Worm (Caenorhabditis elegans) whole organism, L3 larva: ENCODE results near the gene ztf-31.

ENCODE experiments used
- elt-1 ChIP-seq: fragments of 150-350 bp; optimal IDR thresholded peaks from 2 replicates; lab custom pipeline; 2014; ENCODE audit warnings: missing biosample characterization, missing genetic modification characterization
- elt-2 ChIP-seq: sonication (generic microtip); optimal IDR thresholded peaks from 2 replicates; lab custom pipeline; 2016; ENCODE audit warnings: missing genetic modification reagents, mild to moderate bottlenecking, missing genetic modification characterization, missing compliant biosample characterization
- elt-3 ChIP-seq, 3 experiments: fragments of 150-350 bp in 1 of 3; sonication (generic microtip) in 2 of 3; optimal IDR thresholded peaks; 2 replicates in 2 of 3; 4 replicates in 1 of 3; lab custom pipeline; 2014 to 2017; ENCODE audit warnings: missing biosample characterization in 3 of 3, missing genetic modification characterization in 3 of 3
- hmg-11 ChIP-seq: sonication (generic microtip); optimal IDR thresholded peaks from 2 replicates; lab custom pipeline; 2016; ENCODE audit warnings: missing genetic modification characterization, missing compliant biosample characterization
- lin-15B ChIP-seq: fragments of 150-350 bp; optimal IDR thresholded peaks from 2 replicates; lab custom pipeline; 2014; ENCODE audit warnings: missing biosample characterization, missing genetic modification characterization
- nfya-1 ChIP-seq: sonication (generic microtip); optimal IDR thresholded peaks from 2 replicates; lab custom pipeline; 2017; ENCODE audit warnings: missing genetic modification characterization, mild to moderate bottlenecking, missing compliant biosample characterization, antibody characterized with exemption, moderate library complexity; ENCODE audit not compliant: insufficient read depth
- nhr-11 ChIP-seq: fragments of 150-350 bp; optimal IDR thresholded peaks from 2 replicates; lab custom pipeline; 2014; ENCODE audit warnings: missing biosample characterization, missing genetic modification characterization
- nhr-23 ChIP-seq: fragments of 150-350 bp; optimal IDR thresholded peaks from 2 replicates; lab custom pipeline; 2014; ENCODE audit warnings: missing biosample characterization, missing genetic modification reagents, missing genetic modification characterization
- pha-4 ChIP-seq: fragments of 150-350 bp; optimal IDR thresholded peaks from 2 replicates; lab custom pipeline; 2014; ENCODE audit warnings: missing biosample characterization, missing genetic modification reagents, missing genetic modification characterization
- unc-62 ChIP-seq: fragments of 150-350 bp; sonication (generic microtip); optimal IDR thresholded peaks from 4 replicates; lab custom pipeline; 2014; ENCODE audit warnings: missing biosample characterization, missing genetic modification reagents, missing genetic modification characterization

DNA sequence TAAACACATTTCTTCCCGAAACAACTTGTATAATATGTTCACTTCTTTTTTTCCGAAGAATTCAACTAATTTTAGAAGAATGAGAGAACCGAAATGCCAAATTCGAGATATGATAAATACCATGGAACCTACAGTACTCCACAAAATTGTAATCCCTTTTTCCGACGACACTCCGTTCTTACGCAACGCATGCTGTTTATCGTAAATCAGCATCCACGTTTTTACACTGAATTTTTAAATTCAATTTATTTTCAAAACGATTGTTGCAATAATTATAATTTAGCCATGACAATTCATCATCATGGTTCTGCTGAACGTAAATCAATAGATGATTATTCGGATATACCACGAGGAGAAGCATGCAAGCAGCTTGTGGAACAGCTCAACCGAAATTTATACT, 40.0 kb downstream of the ztf-31 start, which contains the start of gene B0361.3:
- TF ChIP-seq hmg-11 (tag; lab: Kevin White, UChicago) (no peak), elt-2 (tag; lab: Kevin White, UChicago) (no peak), elt-3 (tag; optimal IDR thresholded peaks at IDR 0.05; lab: Kevin White, UChicago) (no peak), lin-15B (no peak), pha-4 (tag; lab: Kevin White, UChicago) (peak; percentile 31), nhr-23 (tag; lab: Kevin White, UChicago) (no peak), elt-1 (tag; lab: Kevin White, UChicago) (no peak), unc-62 (GFP tag; lab: Kevin White, UChicago) (no peak), nhr-11 (tag; lab: Kevin White, UChicago) (no peak), nfya-1 (peak; percentile 21)
